Worm (Caenorhabditis elegans) whole organism, midembryonic: Measurements from ENCODE around the gene srh-45.

Experiments used
- flt-1 ChIP-seq: fragments of 200-800 bp; sonication (Bioruptor generic); IDR thresholded peaks from 2 replicates; pipeline ENCODE4 v1.3.6; 2022; ENCODE audit warnings: missing genetic modification characterization, missing compliant biosample characterization
- med-1 ChIP-seq: sonication (generic microtip); optimal IDR thresholded peaks from 2 replicates; lab custom pipeline; 2017; ENCODE audit warnings: missing genetic modification characterization, mild to moderate bottlenecking, missing compliant biosample characterization, antibody characterized with exemption, missing genetic modification reagents; ENCODE audit not compliant: insufficient read depth
- tab-1 ChIP-seq: fragments of 200-800 bp; sonication (Bioruptor generic); IDR thresholded peaks from 2 replicates; pipeline ENCODE4 v1.3.6; 2022; ENCODE audit warnings: missing genetic modification characterization, missing compliant biosample characterization
- ztf-23 ChIP-seq: fragments of 200-800 bp; sonication (Bioruptor generic); IDR thresholded peaks from 2 replicates; pipeline ENCODE4 v1.3.6; 2022; ENCODE audit warnings: missing genetic modification reagents, missing genetic modification characterization, missing compliant biosample characterization
- ztf-29 ChIP-seq: fragments of 200-800 bp; sonication (Bioruptor generic); IDR thresholded peaks from 2 replicates; pipeline ENCODE4 v1.3.6; 2022; ENCODE audit warnings: missing genetic modification reagents, missing genetic modification characterization, missing compliant biosample characterization

ce11 chrV:11346912-11347311 lies 42.1 kb upstream of the srh-45 start, which contains the start of gene grl-7:
- TF ChIP-seq flt-1 (GFP tag; lab: Robert Waterston, UW) (no peak), ztf-23 (GFP tag; lab: Robert Waterston, UW) (no peak), med-1 (GFP tag; lab: Kevin White, UChicago) (no peak), ztf-29 (no peak), tab-1 (GFP tag; lab: Robert Waterston, UW) (no peak)
